Worm (Caenorhabditis elegans): Measurements from ENCODE around the gene cwp-4.

Gene cwp-4

DNA sequence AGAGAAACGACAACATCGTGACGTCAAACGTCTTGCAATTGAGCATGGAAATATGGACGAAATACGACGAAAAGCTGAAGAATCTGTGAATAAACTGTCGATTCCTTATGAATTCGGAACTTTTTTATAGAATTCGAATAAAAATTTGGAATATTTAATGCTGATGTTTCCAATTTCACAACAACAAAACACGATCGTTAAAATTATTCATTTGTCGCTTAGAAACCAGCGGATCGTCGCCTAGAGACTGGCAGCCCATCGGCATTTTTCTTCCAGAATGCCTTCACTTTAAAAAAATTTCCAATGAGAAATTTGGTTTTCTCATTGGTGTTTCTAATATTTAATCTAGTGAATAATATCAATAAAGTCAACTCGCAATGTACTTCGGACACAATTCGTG lies at the start of gene cwp-4:
TSS of gene cwp-4 (plus strand) at position 301 of the 400 bp plus-strand sequence.
- TF ChIP-seq elt-1 (tag; optimal IDR thresholded peaks at IDR 0.05): no peak
- TF ChIP-seq nhr-6 (tag; optimal IDR thresholded peaks at IDR 0.05): no peak
- no peak for TF ChIP-seq F13H6.1 (tag; optimal IDR thresholded peaks at IDR 0.05)
- no peak for TF ChIP-seq mab-5 (tag; optimal IDR thresholded peaks at IDR 0.05)
- no peak for TF ChIP-seq mbf-1 (tag; optimal IDR thresholded peaks at IDR 0.05)
- TF ChIP-seq fos-1 (tag; optimal IDR thresholded peaks at IDR 0.05): no peak

DNA sequence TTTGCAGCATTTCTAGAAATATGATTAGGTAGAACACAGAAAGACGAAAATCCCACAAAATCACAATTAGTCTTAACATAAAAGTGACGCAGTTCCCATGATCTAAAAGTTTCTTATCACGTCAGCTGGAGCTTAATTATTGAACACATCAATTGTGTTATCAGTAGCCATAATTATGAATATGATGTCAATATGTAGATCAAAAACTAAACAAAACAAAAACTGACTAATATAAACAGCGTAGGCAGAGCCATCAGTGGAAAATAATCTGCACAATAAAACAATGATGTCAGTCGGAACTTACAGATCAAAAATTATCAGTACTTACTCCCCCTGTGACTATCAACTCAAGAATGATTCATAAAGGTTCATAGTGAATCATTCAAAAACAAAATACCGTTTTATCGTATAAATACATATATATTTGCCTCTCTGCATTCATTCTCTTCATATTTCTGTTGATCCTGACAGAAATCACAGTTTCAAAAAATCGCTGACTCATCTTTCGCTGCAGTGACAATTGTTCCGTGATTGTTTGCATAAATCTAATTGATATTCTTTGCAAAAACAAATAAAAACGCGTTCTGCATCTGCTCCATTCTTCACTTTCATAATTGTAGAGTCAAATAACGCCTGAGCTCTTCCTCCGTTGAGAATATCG lies 41.1 kb upstream of the cwp-4 start, which contains the start of gene srr-6:
TSS of gene srr-6 (plus strand) at position 611 of the 661 bp plus-strand sequence.
- TF ChIP-seq ztf-1 (GFP tag; conservative IDR thresholded peaks at IDR 0.05) (no peak), fos-1 (tag; optimal IDR thresholded peaks at IDR 0.05) (peak; percentile 71)

DNA sequence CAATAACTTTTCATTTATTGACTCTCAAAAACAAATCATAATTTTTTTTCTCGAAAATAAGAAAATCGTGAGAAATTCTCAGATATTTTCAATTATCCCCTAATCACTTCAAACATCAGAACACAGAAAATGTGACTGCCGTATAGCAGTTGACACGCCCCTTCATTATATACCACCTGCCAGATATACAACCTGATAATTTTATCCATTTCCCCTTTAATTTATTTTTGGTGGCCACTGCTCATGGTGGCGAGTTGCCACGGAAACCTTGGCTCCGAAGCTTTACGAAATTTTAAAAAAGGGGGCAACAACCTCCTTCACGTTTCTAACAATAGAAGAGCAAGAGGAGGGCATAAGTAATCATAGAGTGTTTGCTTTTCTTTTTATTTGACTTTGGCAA lies 36.7 kb upstream of the cwp-4 start:
- TF ChIP-seq nhr-23 (tag; optimal IDR thresholded peaks at IDR 0.05) (no peak), nhr-6 (tag; optimal IDR thresholded peaks at IDR 0.05) (no peak), fos-1 (tag; optimal IDR thresholded peaks at IDR 0.05) (no peak), unc-55 (GFP tag; optimal IDR thresholded peaks at IDR 0.05) (no peak), snpc-4 (tag; optimal IDR thresholded peaks at IDR 0.05) (no peak), elt-1 (tag; optimal IDR thresholded peaks at IDR 0.05) (no peak), crh-2 (tag; optimal IDR thresholded peaks at IDR 0.05) (no peak), gmeb-1 (tag; optimal IDR thresholded peaks at IDR 0.05) (no peak), nhr-129 (tag; optimal IDR thresholded peaks at IDR 0.05) (no peak), nhr-12 (tag; optimal IDR thresholded peaks at IDR 0.05) (no peak), elt-3 (tag; optimal IDR thresholded peaks at IDR 0.05) (no peak), ceh-16 (tag; optimal IDR thresholded peaks at IDR 0.05) (no peak), mab-5 (tag; optimal IDR thresholded peaks at IDR 0.05) (no peak), lin-11 (tag; optimal IDR thresholded peaks at IDR 0.05) (no peak), blmp-1 (tag; optimal IDR thresholded peaks at IDR 0.05; ENCODE audit: insufficient read depth) (no peak)

ce11 chrV:5018067-5018466 lies 35.4 kb upstream of the cwp-4 start:
- peak; percentile 55 for TF ChIP-seq sma-9 (GFP tag; optimal IDR thresholded peaks at IDR 0.05)
- no peak for TF ChIP-seq sma-9 (tag; optimal IDR thresholded peaks at IDR 0.05)
- no peak for TF ChIP-seq ama-1 (optimal IDR thresholded peaks at IDR 0.05)
- no peak for TF ChIP-seq skn-1 (tag; optimal IDR thresholded peaks at IDR 0.05)
- peak; percentile 42 for TF ChIP-seq Y55F3AM.14 (GFP tag; optimal IDR thresholded peaks at IDR 0.05)
- peak; percentile 38 for TF ChIP-seq fos-1 (tag; optimal IDR thresholded peaks at IDR 0.05)

ce11 chrV:5018810-5019274 lies 34.6 kb upstream of the cwp-4 start, which contains the start of gene srr-4:
Gene srr-4, plus strand, starts transcription at chrV:5019224.
- TF ChIP-seq nhr-129 (tag; optimal IDR thresholded peaks at IDR 0.05): no peak
- peak; percentile 39 for TF ChIP-seq skn-1 (tag; optimal IDR thresholded peaks at IDR 0.05)
- TF ChIP-seq sma-9 (GFP tag; optimal IDR thresholded peaks at IDR 0.05): peak; percentile 18
- TF ChIP-seq sma-9 (tag; optimal IDR thresholded peaks at IDR 0.05): no peak
- TF ChIP-seq fos-1 (tag; optimal IDR thresholded peaks at IDR 0.05): peak; percentile 66
- TF ChIP-seq snpc-4 (tag; optimal IDR thresholded peaks at IDR 0.05): no peak

DNA sequence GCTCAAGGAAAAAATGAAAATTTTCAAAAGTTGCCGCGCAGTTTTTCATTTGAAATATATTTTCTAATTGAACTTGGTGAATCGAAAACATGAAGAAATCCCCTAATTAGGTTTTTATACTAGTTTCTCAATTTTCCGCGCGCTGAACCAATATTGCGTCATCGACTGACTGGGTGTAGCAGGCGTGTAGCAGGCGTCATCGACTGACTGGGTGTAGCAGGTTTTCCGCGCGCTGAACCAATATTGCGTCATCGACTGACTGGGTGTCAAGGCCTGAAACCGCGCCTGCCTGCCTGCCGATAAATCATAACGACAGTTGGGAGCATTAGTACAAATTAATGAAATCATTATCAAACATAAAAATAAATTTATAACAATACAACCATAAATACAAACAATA lies 30.1 kb upstream of the cwp-4 start:
- TF ChIP-seq ztf-4 (tag; optimal IDR thresholded peaks at IDR 0.05) (no peak), ztf-11 (tag; optimal IDR thresholded peaks at IDR 0.05) (no peak), ama-1 (optimal IDR thresholded peaks at IDR 0.05) (no peak), lin-13 (GFP tag; optimal IDR thresholded peaks at IDR 0.05) (no peak), nhr-11 (tag; optimal IDR thresholded peaks at IDR 0.05) (no peak), sma-9 (GFP tag; optimal IDR thresholded peaks at IDR 0.05) (no peak), sma-9 (tag; optimal IDR thresholded peaks at IDR 0.05) (no peak)

- TF ChIP-seq ztf-4 (tag; optimal IDR thresholded peaks at IDR 0.05): no peak
- TF ChIP-seq mab-5 (tag; optimal IDR thresholded peaks at IDR 0.05): no peak
- no peak for TF ChIP-seq peb-1 (tag; optimal IDR thresholded peaks at IDR 0.05)
- TF ChIP-seq lin-39 (tag; optimal IDR thresholded peaks at IDR 0.05): no peak
- TF ChIP-seq fos-1 (tag; optimal IDR thresholded peaks at IDR 0.05): peak; percentile 92
- TF ChIP-seq sma-9 (GFP tag; optimal IDR thresholded peaks at IDR 0.05): peak; percentile 5
- TF ChIP-seq sma-9 (tag; optimal IDR thresholded peaks at IDR 0.05): no peak
- TF ChIP-seq Y55F3AM.14 (GFP tag; optimal IDR thresholded peaks at IDR 0.05): peak; percentile 11
- TF ChIP-seq F13H6.1 (tag; optimal IDR thresholded peaks at IDR 0.05): peak; percentile 22
- peak; percentile 44 for TF ChIP-seq crh-2 (tag; optimal IDR thresholded peaks at IDR 0.05)
Measured at ce11 chrV:5026438-5026837, 27.0 kb upstream of the cwp-4 start.
